Worm (Caenorhabditis elegans) whole organism, L3 larva: ENCODE results near the gene F54D8.6.

Experiments
- R02D3.7 ChIP-seq: fragments of 150-350 bp; optimal IDR thresholded peaks from 2 replicates; lab custom pipeline; 2014; ENCODE audit warnings: missing biosample characterization, missing genetic modification characterization
- ZK546.5 ChIP-seq: sonication (generic microtip); optimal IDR thresholded peaks from 2 replicates; lab custom pipeline; 2017; ENCODE audit warnings: missing biosample characterization, missing genetic modification characterization
- aly-2 ChIP-seq: fragments of 150-350 bp; optimal IDR thresholded peaks from 2 replicates; lab custom pipeline; 2014; ENCODE audit warnings: missing biosample characterization, missing genetic modification characterization
- ama-1 ChIP-seq: fragments of 150-350 bp; optimal IDR thresholded peaks from 2 replicates; lab custom pipeline; 2018
- ceh-16 ChIP-seq: sonication (generic microtip); optimal IDR thresholded peaks from 2 replicates; lab custom pipeline; 2017; ENCODE audit warnings: missing biosample characterization, missing genetic modification characterization
- ceh-28 ChIP-seq: fragments of 150-350 bp; optimal IDR thresholded peaks from 2 replicates; lab custom pipeline; 2014; ENCODE audit warnings: missing biosample characterization, missing genetic modification reagents, missing genetic modification characterization
- ceh-9 ChIP-seq: sonication (generic microtip); optimal IDR thresholded peaks from 2 replicates; lab custom pipeline; 2018; ENCODE audit warnings: missing biosample characterization, missing genetic modification characterization
- daf-12 ChIP-seq: fragments of 150-350 bp; optimal IDR thresholded peaks from 2 replicates; lab custom pipeline; 2014; ENCODE audit warnings: missing biosample characterization, missing genetic modification reagents, missing genetic modification characterization
- egl-27 ChIP-seq: sonication (generic microtip); optimal IDR thresholded peaks from 4 replicates; lab custom pipeline; 2017; ENCODE audit warnings: missing biosample characterization, missing genetic modification reagents, missing genetic modification characterization
- egl-5 ChIP-seq: fragments of 150-350 bp; optimal IDR thresholded peaks from 2 replicates; lab custom pipeline; 2017; ENCODE audit warnings: missing biosample characterization, missing genetic modification reagents, missing genetic modification characterization, inconsistent platforms
- elt-1 ChIP-seq: fragments of 150-350 bp; optimal IDR thresholded peaks from 2 replicates; lab custom pipeline; 2014; ENCODE audit warnings: missing biosample characterization, missing genetic modification characterization
- elt-2 ChIP-seq: sonication (generic microtip); optimal IDR thresholded peaks from 2 replicates; lab custom pipeline; 2016; ENCODE audit warnings: missing genetic modification reagents, mild to moderate bottlenecking, missing genetic modification characterization, missing compliant biosample characterization
- elt-3 ChIP-seq, 3 experiments: fragments of 150-350 bp in 1 of 3; sonication (generic microtip) in 2 of 3; optimal IDR thresholded peaks; 2 replicates in 2 of 3; 4 replicates in 1 of 3; lab custom pipeline; 2014 to 2017; ENCODE audit warnings: missing biosample characterization in 3 of 3, missing genetic modification characterization in 3 of 3
- eor-1 ChIP-seq, 2 experiments: fragments of 150-350 bp; optimal IDR thresholded peaks; 2 replicates each; lab custom pipeline; 2014 to 2018; ENCODE audit warnings: missing biosample characterization in 2 of 2, missing genetic modification characterization in 2 of 2
- fkh-10 ChIP-seq: sonication (generic microtip); optimal IDR thresholded peaks from 2 replicates; lab custom pipeline; 2017; ENCODE audit warnings: missing biosample characterization, missing genetic modification reagents, missing genetic modification characterization
- fos-1 ChIP-seq: fragments of 150-350 bp; optimal IDR thresholded peaks from 2 replicates; lab custom pipeline; 2014; ENCODE audit warnings: missing biosample characterization, missing genetic modification characterization
- lin-15B ChIP-seq: fragments of 150-350 bp; optimal IDR thresholded peaks from 2 replicates; lab custom pipeline; 2014; ENCODE audit warnings: missing biosample characterization, missing genetic modification characterization
- lin-39 ChIP-seq: fragments of 150-350 bp; optimal IDR thresholded peaks from 2 replicates; lab custom pipeline; 2018; ENCODE audit warnings: missing biosample characterization, missing genetic modification reagents, missing genetic modification characterization
- lsy-12 ChIP-seq: sonication (generic microtip); optimal IDR thresholded peaks from 2 replicates; lab custom pipeline; 2016; ENCODE audit warnings: mild to moderate bottlenecking, missing genetic modification characterization, missing compliant biosample characterization
- mdl-1 ChIP-seq: fragments of 150-350 bp; optimal IDR thresholded peaks from 2 replicates; lab custom pipeline; 2014; ENCODE audit warnings: missing biosample characterization, missing genetic modification characterization
- nfya-1 ChIP-seq: sonication (generic microtip); optimal IDR thresholded peaks from 2 replicates; lab custom pipeline; 2017; ENCODE audit warnings: missing genetic modification characterization, mild to moderate bottlenecking, missing compliant biosample characterization, antibody characterized with exemption, moderate library complexity; ENCODE audit not compliant: insufficient read depth
- nhr-11 ChIP-seq: fragments of 150-350 bp; optimal IDR thresholded peaks from 2 replicates; lab custom pipeline; 2014; ENCODE audit warnings: missing biosample characterization, missing genetic modification characterization
- nhr-12 ChIP-seq: fragments of 150-350 bp; optimal IDR thresholded peaks from 2 replicates; lab custom pipeline; 2014; ENCODE audit warnings: missing biosample characterization, missing genetic modification characterization
- nhr-23 ChIP-seq: fragments of 150-350 bp; optimal IDR thresholded peaks from 2 replicates; lab custom pipeline; 2014; ENCODE audit warnings: missing biosample characterization, missing genetic modification reagents, missing genetic modification characterization
- nhr-237 ChIP-seq: fragments of 150-350 bp; optimal IDR thresholded peaks from 2 replicates; lab custom pipeline; 2014; ENCODE audit warnings: missing biosample characterization, missing genetic modification characterization
- nhr-25 ChIP-seq: sonication (generic microtip); optimal IDR thresholded peaks from 2 replicates; lab custom pipeline; 2017; ENCODE audit warnings: missing biosample characterization, missing genetic modification characterization
- nhr-28 ChIP-seq: fragments of 150-350 bp; optimal IDR thresholded peaks from 2 replicates; lab custom pipeline; 2014; ENCODE audit warnings: missing biosample characterization, missing genetic modification characterization
- nhr-43 ChIP-seq: sonication (generic microtip); optimal IDR thresholded peaks from 2 replicates; lab custom pipeline; 2016; ENCODE audit warnings: mild to moderate bottlenecking, missing genetic modification characterization, missing compliant biosample characterization; ENCODE audit not compliant: poor library complexity, severe bottlenecking
- nhr-76 ChIP-seq: fragments of 150-350 bp; sonication (generic microtip); optimal IDR thresholded peaks from 5 replicates; lab custom pipeline; 2014; ENCODE audit warnings: missing biosample characterization, missing genetic modification characterization
- nhr-77 ChIP-seq: fragments of 150-350 bp; optimal IDR thresholded peaks from 2 replicates; lab custom pipeline; 2014; ENCODE audit warnings: missing biosample characterization, missing genetic modification characterization
- pqm-1 ChIP-seq: fragments of 150-350 bp; optimal IDR thresholded peaks from 2 replicates; lab custom pipeline; 2017; ENCODE audit warnings: missing biosample characterization, missing genetic modification characterization, inconsistent platforms
- sea-2 ChIP-seq: fragments of 150-350 bp; sonication (generic microtip); optimal IDR thresholded peaks from 4 replicates; lab custom pipeline; 2014; ENCODE audit warnings: missing biosample characterization, missing genetic modification reagents, missing genetic modification characterization
- skn-1 ChIP-seq: fragments of 150-350 bp; optimal IDR thresholded peaks from 2 replicates; lab custom pipeline; 2014; ENCODE audit warnings: missing biosample characterization, missing genetic modification characterization
- snpc-4 ChIP-seq: fragments of 150-350 bp; optimal IDR thresholded peaks from 2 replicates; lab custom pipeline; 2014; ENCODE audit warnings: missing biosample characterization, missing genetic modification characterization
- unc-62 ChIP-seq: fragments of 150-350 bp; sonication (generic microtip); optimal IDR thresholded peaks from 4 replicates; lab custom pipeline; 2014; ENCODE audit warnings: missing biosample characterization, missing genetic modification reagents, missing genetic modification characterization
- zag-1 ChIP-seq: fragments of 150-350 bp; optimal IDR thresholded peaks from 2 replicates; lab custom pipeline; 2014; ENCODE audit warnings: missing biosample characterization, missing genetic modification characterization
- ztf-11 ChIP-seq: fragments of 150-350 bp; optimal IDR thresholded peaks from 2 replicates; lab custom pipeline; 2014; ENCODE audit warnings: missing biosample characterization, missing genetic modification characterization
- ztf-4 ChIP-seq: fragments of 150-350 bp; optimal IDR thresholded peaks from 2 replicates; lab custom pipeline; 2014; ENCODE audit warnings: missing biosample characterization, missing genetic modification characterization

Gene F54D8.6

ce11 chrIII:5081573-5081823, 21.3 kb upstream of the F54D8.6 start, which contains the start of gene cox-6A:
Gene cox-6A, plus strand, starts transcription at chrIII:5081724.
- TF ChIP-seq sea-2 (GFP tag; lab: Kevin White, UChicago) (no peak), egl-27 (no peak), snpc-4 (tag; lab: Kevin White, UChicago) (no peak), ceh-28 (tag; lab: Kevin White, UChicago) (no peak), daf-12 (tag; lab: Kevin White, UChicago) (no peak), lsy-12 (tag; lab: Kevin White, UChicago) (no peak), zag-1 (tag; lab: Kevin White, UChicago) (no peak), ZK546.5 (tag; lab: Kevin White, UChicago) (no peak), nhr-76 (no peak), eor-1 (tag; optimal IDR thresholded peaks at IDR 0.05; lab: Kevin White, UChicago) (no peak), nhr-28 (tag; lab: Kevin White, UChicago) (no peak), elt-3 (tag; optimal IDR thresholded peaks at IDR 0.05; lab: Kevin White, UChicago) (no peak), lin-15B (no peak), fos-1 (tag; lab: Kevin White, UChicago) (no peak), ztf-11 (tag; lab: Kevin White, UChicago) (no peak), nhr-237 (tag; lab: Kevin White, UChicago) (no peak), ceh-16 (no peak), elt-1 (tag; lab: Kevin White, UChicago) (no peak)

- no peak for TF ChIP-seq fkh-10 (GFP tag; lab: Kevin White, UChicago)
- no peak for TF ChIP-seq nfya-1
- TF ChIP-seq ceh-16: no peak
- TF ChIP-seq nhr-43 (tag; lab: Kevin White, UChicago): peak; percentile 34
- no peak for TF ChIP-seq aly-2 (tag; lab: Kevin White, UChicago)
- TF ChIP-seq R02D3.7 (tag; lab: Kevin White, UChicago): no peak
- peak; percentile 41 for TF ChIP-seq ama-1 (lab: Kevin White, UChicago)
- peak; percentile 3 for TF ChIP-seq elt-2
- no peak for TF ChIP-seq ztf-4 (tag; lab: Kevin White, UChicago)
- no peak for TF ChIP-seq mdl-1 (tag; lab: Kevin White, UChicago)
- TF ChIP-seq snpc-4 (tag; lab: Kevin White, UChicago): no peak
- TF ChIP-seq sea-2 (GFP tag; lab: Kevin White, UChicago): no peak
These were observed 19.5 kb upstream of the F54D8.6 start for ce11 chrIII:5083304-5083703.

- TF ChIP-seq ceh-28 (tag; lab: Kevin White, UChicago) (no peak), nhr-237 (tag; lab: Kevin White, UChicago) (no peak), lin-15B (peak; percentile 68)
These were observed 17.3 kb upstream of the F54D8.6 start, which contains the start of gene cah-1 for ce11 chrIII:5085529-5085928. Gene cah-1, minus strand, starts transcription at chrIII:5085629.

ce11 chrIII:5089489-5089888, 13.3 kb upstream of the F54D8.6 start:
- peak; percentile 67 for TF ChIP-seq nhr-43 (tag; lab: Kevin White, UChicago)
- TF ChIP-seq unc-62 (GFP tag; lab: Kevin White, UChicago): no peak
- no peak for TF ChIP-seq ZK546.5 (tag; lab: Kevin White, UChicago)
- TF ChIP-seq egl-5: no peak
- TF ChIP-seq eor-1 (tag; optimal IDR thresholded peaks at IDR 0.05; lab: Kevin White, UChicago): no peak
- TF ChIP-seq nhr-23 (tag; lab: Kevin White, UChicago): peak; percentile 27
- peak; percentile 6 for TF ChIP-seq nhr-25
- TF ChIP-seq lin-39 (tag; lab: Kevin White, UChicago): no peak
- TF ChIP-seq aly-2 (tag; lab: Kevin White, UChicago): no peak
- TF ChIP-seq fkh-10 (GFP tag; lab: Kevin White, UChicago): no peak
- no peak for TF ChIP-seq nhr-11
- TF ChIP-seq daf-12 (tag; lab: Kevin White, UChicago): no peak
- TF ChIP-seq elt-2: no peak
- no peak for TF ChIP-seq skn-1
- no peak for TF ChIP-seq ceh-9 (tag; lab: Kevin White, UChicago)
- TF ChIP-seq, all 47 proteins: peak for 3

ce11 chrIII:5092345-5092744, 10.4 kb upstream of the F54D8.6 start:
- TF ChIP-seq lsy-12 (tag; lab: Kevin White, UChicago): no peak
- peak; percentile 14 for TF ChIP-seq ama-1 (lab: Kevin White, UChicago)
- TF ChIP-seq nhr-237 (tag; lab: Kevin White, UChicago): no peak
- no peak for TF ChIP-seq nhr-77 (tag; lab: Kevin White, UChicago)
- TF ChIP-seq pqm-1 (tag; lab: Kevin White, UChicago): no peak
- TF ChIP-seq nhr-12 (tag; lab: Kevin White, UChicago): no peak
